Worm (Caenorhabditis elegans): ENCODE results near the gene C16A11.4.

C16A11.4 gene

ce11 chrII:4226598-4227096 is at the start of gene C16A11.4:
Gene C16A11.4 (plus strand): TSS chrII:4227046.
- no peak for TF ChIP-seq unc-62 (GFP tag; optimal IDR thresholded peaks at IDR 0.05)

ce11 chrII:4178838-4179237 is 48.0 kb upstream of the C16A11.4 start, which contains the start of gene R03H10.7:
Gene R03H10.7 (minus strand): TSS chrII:4178938.
- no peak for TF ChIP-seq unc-62 (GFP tag; optimal IDR thresholded peaks at IDR 0.05)

ce11 chrII:4179897-4180296 is 46.9 kb upstream of the C16A11.4 start, which contains the start of gene R03H10.1:
Gene R03H10.1 (plus strand): TSS chrII:4180248.
- TF ChIP-seq unc-62 (GFP tag; optimal IDR thresholded peaks at IDR 0.05): no peak

ce11 chrII:4182364-4182763 is 44.5 kb upstream of the C16A11.4 start, which contains the start of gene R03H10.11:
Gene R03H10.11 (plus strand): TSS chrII:4182664.
- TF ChIP-seq unc-62 (GFP tag; optimal IDR thresholded peaks at IDR 0.05): no peak

ce11 chrII:4183979-4184378 is 42.9 kb upstream of the C16A11.4 start:
- no peak for TF ChIP-seq unc-62 (GFP tag; optimal IDR thresholded peaks at IDR 0.05)

- TF ChIP-seq unc-62 (GFP tag; optimal IDR thresholded peaks at IDR 0.05): no peak
These were observed 40.5 kb upstream of the C16A11.4 start, which contains the start of gene cpna-1 for ce11 chrII:4186364-4186763. Gene cpna-1 (plus strand): TSS chrII:4186664.

ce11 chrII:4194127-4194526 is 32.7 kb upstream of the C16A11.4 start, which contains the start of gene mth-2:
Gene mth-2 (minus strand): TSS chrII:4194314.
- TF ChIP-seq unc-62 (GFP tag; optimal IDR thresholded peaks at IDR 0.05): no peak

ce11 chrII:4203729-4204184 is 23.1 kb upstream of the C16A11.4 start, which contains the start of gene mth-1:
Gene mth-1 (minus strand): TSS chrII:4203779.
- no peak for TF ChIP-seq unc-62 (GFP tag; optimal IDR thresholded peaks at IDR 0.05)

ce11 chrII:4209071-4209747 is 17.6 kb upstream of the C16A11.4 start, which contains the start of gene F31D5.6:
Gene F31D5.6 (plus strand): TSS chrII:4209697.
- TF ChIP-seq unc-62 (GFP tag; optimal IDR thresholded peaks at IDR 0.05): no peak

- TF ChIP-seq unc-62 (GFP tag; optimal IDR thresholded peaks at IDR 0.05): no peak
These were observed 15.7 kb upstream of the C16A11.4 start, which contains the start of gene F31D5.7 for ce11 chrII:4211113-4211512. Gene F31D5.7 (plus strand): TSS chrII:4211413.

ce11 chrII:4215318-4215717 is 11.5 kb upstream of the C16A11.4 start, which contains the start of gene F31D5.2:
Gene F31D5.2 (plus strand): TSS chrII:4215618.
- no peak for TF ChIP-seq unc-62 (GFP tag; optimal IDR thresholded peaks at IDR 0.05)

- TF ChIP-seq unc-62 (GFP tag; optimal IDR thresholded peaks at IDR 0.05): no peak
These were observed 7.8 kb upstream of the C16A11.4 start, which contains the start of gene F31D5.1 for ce11 chrII:4219062-4219461. Gene F31D5.1 (plus strand): TSS chrII:4219362.

ce11 chrII:4222469-4222868 is 4.4 kb upstream of the C16A11.4 start:
- TF ChIP-seq unc-62 (GFP tag; optimal IDR thresholded peaks at IDR 0.05): no peak

ce11 chrII:4222983-4223382 is 3.9 kb upstream of the C16A11.4 start, which contains the start of gene C16A11.5:
Gene C16A11.5 (plus strand): TSS chrII:4223305.
- no peak for TF ChIP-seq unc-62 (GFP tag; optimal IDR thresholded peaks at IDR 0.05)

- TF ChIP-seq unc-62 (GFP tag; optimal IDR thresholded peaks at IDR 0.05): no peak
These were observed 1.4 kb downstream of the C16A11.4 start for ce11 chrII:4228112-4228770.

ce11 chrII:4229106-4229708 is 2.4 kb downstream of the C16A11.4 start, which contains the start of gene C16A11.3:
Gene C16A11.3 (plus strand): TSS chrII:4229545.
- TF ChIP-seq unc-62 (GFP tag; optimal IDR thresholded peaks at IDR 0.05): no peak
